Worm (Caenorhabditis elegans): Measurements from ENCODE around the gene K12H4.3.

DNA sequence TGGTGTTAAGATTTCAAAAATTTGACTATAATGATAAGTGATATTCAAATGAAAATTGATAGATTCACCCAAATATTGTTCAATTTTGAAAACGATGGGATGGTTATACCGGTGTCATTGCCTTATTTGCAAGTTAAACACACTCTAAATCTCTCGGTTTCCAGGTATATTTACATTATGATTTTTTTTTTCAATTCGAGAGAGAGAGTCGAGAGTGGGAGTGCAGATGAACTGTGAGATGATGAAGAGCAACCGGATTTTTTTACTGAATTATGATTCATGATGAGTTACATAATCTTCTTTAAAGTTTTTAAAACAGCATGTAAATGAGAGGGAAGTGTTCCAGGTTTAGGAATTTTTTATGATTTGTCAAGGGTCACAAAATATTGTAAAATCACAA is 12.3 kb upstream of the K12H4.3 start, which contains the start of gene F44B9.10:
- TF ChIP-seq lsy-2 (tag; optimal IDR thresholded peaks at IDR 0.05) (no peak), flh-1 (GFP tag; optimal IDR thresholded peaks at IDR 0.05) (no peak), nhr-237 (tag; optimal IDR thresholded peaks at IDR 0.05) (no peak), pha-4 (tag; optimal IDR thresholded peaks at IDR 0.05) (no peak), ces-1 (GFP tag; optimal IDR thresholded peaks at IDR 0.05) (no peak), blmp-1 (tag; optimal IDR thresholded peaks at IDR 0.05) (no peak), ztf-11 (tag; optimal IDR thresholded peaks at IDR 0.05) (no peak), unc-39 (tag; optimal IDR thresholded peaks at IDR 0.05) (no peak)
